Worm (Caenorhabditis elegans): ENCODE measurements around the gene F36H9.7.

Gene F36H9.7

DNA sequence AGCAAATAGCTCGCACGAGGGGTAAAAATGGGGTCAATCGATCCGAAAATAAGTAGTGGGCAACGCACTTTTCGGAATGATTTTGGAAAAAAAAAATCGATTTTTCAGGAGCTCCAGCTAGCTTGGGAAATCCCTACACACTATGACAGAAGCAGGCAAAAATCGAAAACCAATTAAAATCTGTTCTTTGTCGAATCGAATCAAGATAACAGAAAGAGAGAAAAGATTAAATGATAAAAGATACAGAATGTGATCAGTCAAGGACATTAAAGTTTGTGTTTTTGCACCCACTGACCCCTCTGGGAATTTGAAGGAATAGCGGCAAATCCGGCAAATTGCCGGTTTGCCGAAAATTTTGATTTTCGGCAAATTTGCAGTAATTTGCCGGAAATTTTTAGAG lies 7.3 kb downstream of the F36H9.7 start:
- TF ChIP-seq unc-62 (GFP tag; optimal IDR thresholded peaks at IDR 0.05) (no peak), lsy-2 (tag; optimal IDR thresholded peaks at IDR 0.05) (no peak), hlh-1 (tag; optimal IDR thresholded peaks at IDR 0.05) (no peak), ceh-43 (GFP tag; optimal IDR thresholded peaks at IDR 0.05) (no peak), blmp-1 (tag; optimal IDR thresholded peaks at IDR 0.05) (no peak), cnd-1 (tag; optimal IDR thresholded peaks at IDR 0.05) (no peak), elt-3 (tag; optimal IDR thresholded peaks at IDR 0.05) (no peak), nhr-12 (tag; optimal IDR thresholded peaks at IDR 0.05) (no peak), mls-2 (tag; optimal IDR thresholded peaks at IDR 0.05) (no peak), flh-1 (GFP tag; optimal IDR thresholded peaks at IDR 0.05) (no peak), unc-39 (tag; optimal IDR thresholded peaks at IDR 0.05) (no peak), mab-5 (tag; optimal IDR thresholded peaks at IDR 0.05) (no peak), ztf-11 (tag; optimal IDR thresholded peaks at IDR 0.05) (no peak), nhr-237 (tag; optimal IDR thresholded peaks at IDR 0.05) (no peak)

DNA sequence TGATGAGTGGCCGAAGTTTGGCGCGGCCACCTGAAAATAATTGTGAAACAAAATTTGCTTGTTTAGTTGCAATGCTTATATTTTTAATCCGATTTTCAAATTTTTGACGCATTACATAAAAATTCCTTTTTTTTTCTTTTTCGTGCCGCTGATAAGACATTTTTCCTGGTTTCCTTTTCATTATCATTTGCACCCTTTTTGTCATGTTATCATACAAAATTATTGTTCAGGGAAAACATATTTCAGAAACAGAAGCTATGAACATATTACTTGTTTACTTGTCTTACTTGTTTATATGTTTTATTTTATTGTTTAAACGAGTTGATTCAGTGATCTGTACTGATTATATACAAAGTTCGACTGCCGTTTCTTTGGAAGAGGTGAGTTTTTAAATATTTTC lies 14.0 kb downstream of the F36H9.7 start, which contains the start of gene clec-205:
TSS of gene clec-205 (plus strand) at position 212 of the 400 bp plus-strand sequence.
- no peak for TF ChIP-seq mep-1 (tag; optimal IDR thresholded peaks at IDR 0.05)
- TF ChIP-seq lin-13 (tag; optimal IDR thresholded peaks at IDR 0.05) = no peak
- no peak for TF ChIP-seq nhr-237 (tag; optimal IDR thresholded peaks at IDR 0.05)
- TF ChIP-seq ztf-11 (tag; optimal IDR thresholded peaks at IDR 0.05) = no peak
- TF ChIP-seq flh-1 (GFP tag; optimal IDR thresholded peaks at IDR 0.05) = no peak
- TF ChIP-seq nhr-2 (tag; optimal IDR thresholded peaks at IDR 0.05) = no peak
- no peak for TF ChIP-seq ham-2 (GFP tag; optimal IDR thresholded peaks at IDR 0.05)
- no peak for TF ChIP-seq mls-2 (tag; optimal IDR thresholded peaks at IDR 0.05)
- TF ChIP-seq M03D4.4 (tag; optimal IDR thresholded peaks at IDR 0.05) = no peak
- TF ChIP-seq ces-1 (GFP tag; optimal IDR thresholded peaks at IDR 0.05) = no peak
- no peak for TF ChIP-seq ceh-43 (GFP tag; optimal IDR thresholded peaks at IDR 0.05)

DNA sequence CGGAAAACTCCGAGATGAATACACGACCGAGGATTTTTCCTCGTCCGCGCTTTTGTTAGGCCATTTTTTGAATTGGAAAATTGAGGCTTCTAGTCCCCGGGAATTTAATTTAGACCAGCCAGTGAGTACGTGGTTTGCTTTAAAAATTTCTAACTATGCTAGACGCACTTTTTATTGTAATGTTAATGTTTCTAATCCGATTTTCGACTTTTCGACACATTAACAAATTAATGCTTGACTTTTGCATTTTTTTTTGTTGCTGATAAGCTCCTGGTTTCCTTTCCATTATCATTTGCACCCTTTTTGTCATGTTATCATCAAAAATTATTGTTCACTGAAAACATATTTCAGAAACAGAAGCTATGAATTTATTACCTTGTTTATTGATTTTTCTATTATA lies 17.9 kb downstream of the F36H9.7 start, which contains the start of gene clec-204:
TSS of gene clec-204 (plus strand) at position 301 of the 400 bp plus-strand sequence.
- TF ChIP-seq lsy-2 (tag; optimal IDR thresholded peaks at IDR 0.05) (no peak), unc-62 (GFP tag; optimal IDR thresholded peaks at IDR 0.05) (no peak), M03D4.4 (tag; optimal IDR thresholded peaks at IDR 0.05) (no peak), unc-39 (tag; optimal IDR thresholded peaks at IDR 0.05) (no peak), ztf-11 (tag; optimal IDR thresholded peaks at IDR 0.05) (no peak), hlh-1 (tag; optimal IDR thresholded peaks at IDR 0.05) (no peak), ces-1 (GFP tag; optimal IDR thresholded peaks at IDR 0.05) (no peak), snpc-4 (tag; optimal IDR thresholded peaks at IDR 0.05) (no peak), sem-2 (GFP tag; optimal IDR thresholded peaks at IDR 0.05) (no peak), nhr-12 (tag; optimal IDR thresholded peaks at IDR 0.05) (no peak), ham-2 (GFP tag; optimal IDR thresholded peaks at IDR 0.05) (no peak), blmp-1 (tag; optimal IDR thresholded peaks at IDR 0.05) (no peak), nhr-76 (tag; optimal IDR thresholded peaks at IDR 0.05) (no peak), mab-5 (tag; optimal IDR thresholded peaks at IDR 0.05) (no peak), sptf-1 (tag; optimal IDR thresholded peaks at IDR 0.05) (no peak), ceh-43 (GFP tag; optimal IDR thresholded peaks at IDR 0.05) (no peak)

ce11 chrV:1756099-1756498 lies 18.6 kb downstream of the F36H9.7 start:
- TF ChIP-seq nhr-2 (tag; optimal IDR thresholded peaks at IDR 0.05) (no peak), mep-1 (tag; optimal IDR thresholded peaks at IDR 0.05) (no peak), ham-2 (GFP tag; optimal IDR thresholded peaks at IDR 0.05) (no peak), sem-2 (GFP tag; optimal IDR thresholded peaks at IDR 0.05) (no peak)

DNA sequence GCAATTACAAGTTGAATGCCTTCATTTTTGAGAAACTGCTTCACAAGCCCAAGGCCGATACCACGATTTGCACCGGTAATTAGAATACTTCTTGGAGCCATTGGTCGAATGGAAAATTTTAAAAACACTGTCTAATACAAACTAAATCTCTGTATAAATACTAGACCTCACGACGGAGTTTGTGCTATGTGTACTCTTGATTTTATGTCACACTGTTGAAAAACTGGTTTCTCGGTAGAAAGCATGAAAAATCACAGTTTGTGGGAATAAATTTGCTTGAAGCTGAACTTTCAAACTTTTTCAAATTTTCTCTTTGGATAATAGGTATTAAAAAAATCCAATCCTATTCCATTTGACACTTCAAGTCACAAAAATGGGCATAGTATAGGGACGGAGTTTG lies 19.1 kb downstream of the F36H9.7 start, which contains the start of gene ZK697.14:
TSS of gene ZK697.14 (minus strand) at position 101 of the 400 bp plus-strand sequence.
- TF ChIP-seq blmp-1 (tag; optimal IDR thresholded peaks at IDR 0.05) (no peak), M03D4.4 (tag; optimal IDR thresholded peaks at IDR 0.05) (no peak), drap-1 (GFP tag; optimal IDR thresholded peaks at IDR 0.05) (no peak), tbx-8 (GFP tag; optimal IDR thresholded peaks at IDR 0.05) (no peak), pha-4 (tag; optimal IDR thresholded peaks at IDR 0.05) (no peak), nhr-237 (tag; optimal IDR thresholded peaks at IDR 0.05) (no peak), nhr-76 (tag; optimal IDR thresholded peaks at IDR 0.05) (no peak), ces-1 (GFP tag; optimal IDR thresholded peaks at IDR 0.05) (no peak), unc-62 (GFP tag; optimal IDR thresholded peaks at IDR 0.05) (no peak), mls-2 (tag; optimal IDR thresholded peaks at IDR 0.05) (no peak), ham-2 (GFP tag; optimal IDR thresholded peaks at IDR 0.05) (no peak), ceh-83 (GFP tag; optimal IDR thresholded peaks at IDR 0.05) (no peak), unc-39 (tag; optimal IDR thresholded peaks at IDR 0.05) (no peak), lin-32 (GFP tag; optimal IDR thresholded peaks at IDR 0.05) (no peak), ztf-11 (tag; optimal IDR thresholded peaks at IDR 0.05) (no peak), elt-3 (tag; optimal IDR thresholded peaks at IDR 0.05) (no peak), nhr-12 (tag; optimal IDR thresholded peaks at IDR 0.05) (no peak), lin-13 (tag; optimal IDR thresholded peaks at IDR 0.05) (no peak), unc-120 (tag; optimal IDR thresholded peaks at IDR 0.05; ENCODE audit: poor library complexity, severe bottlenecking) (no peak)
